Worm (Caenorhabditis elegans) whole organism, L1 larva: ENCODE measurements around the gene dct-17.
A peak's percentile ranks its signal among the peaks of the same experiment; 100 is the strongest.

Source experiments
- C04F5.9 ChIP-seq: sonication (generic microtip); optimal IDR thresholded peaks from 2 replicates; lab custom pipeline; 2016; ENCODE audit warnings: missing genetic modification characterization, missing compliant biosample characterization
- C16A3.4 ChIP-seq: fragments of 150-350 bp; optimal IDR thresholded peaks from 2 replicates; lab custom pipeline; 2014; ENCODE audit warnings: missing biosample characterization, missing genetic modification characterization
- C34B4.2 ChIP-seq: sonication (generic microtip); optimal IDR thresholded peaks from 2 replicates; lab custom pipeline; 2017; ENCODE audit warnings: mild to moderate bottlenecking, missing genetic modification characterization, missing compliant biosample characterization
- F16B12.6 ChIP-seq: fragments of 150-350 bp; optimal IDR thresholded peaks from 2 replicates; lab custom pipeline; 2014; ENCODE audit warnings: missing biosample characterization, missing genetic modification characterization
- Y116A8C.19 ChIP-seq: sonication (generic microtip); optimal IDR thresholded peaks from 2 replicates; lab custom pipeline; 2016; ENCODE audit warnings: missing compliant biosample characterization, missing genetic modification characterization, borderline replicate concordance
- aha-1 ChIP-seq: fragments of 150-350 bp; optimal IDR thresholded peaks from 2 replicates; lab custom pipeline; 2014; ENCODE audit warnings: missing biosample characterization, missing genetic modification characterization
- alr-1 ChIP-seq: fragments of 200-800 bp; sonication (Bioruptor generic); optimal IDR thresholded peaks from 2 replicates; lab custom pipeline; 2018; ENCODE audit warnings: borderline replicate concordance, mild to moderate bottlenecking, missing genetic modification characterization, missing compliant biosample characterization
- ceh-8 ChIP-seq: fragments of 200-800 bp; sonication (Bioruptor generic); optimal IDR thresholded peaks from 2 replicates; lab custom pipeline; 2018; ENCODE audit warnings: mild to moderate bottlenecking, missing genetic modification characterization, moderate library complexity, missing compliant biosample characterization
- ceh-82 ChIP-seq, 3 experiments: fragments of 150-350 bp in 1 of 3; sonication (generic microtip) in 2 of 3; optimal IDR thresholded peaks; 2 replicates each; lab custom pipeline; 2014 to 2017; ENCODE audit warnings: missing biosample characterization in 3 of 3, missing genetic modification characterization in 3 of 3
- ceh-88 ChIP-seq: fragments of 200-800 bp; sonication (Bioruptor generic); IDR thresholded peaks from 2 replicates; pipeline ENCODE4 v1.3.6; 2022; ENCODE audit warnings: missing genetic modification characterization, missing compliant biosample characterization
- ceh-90 ChIP-seq: sonication (generic microtip); optimal IDR thresholded peaks from 2 replicates; lab custom pipeline; 2016; ENCODE audit warnings: missing genetic modification characterization, missing compliant biosample characterization
- ces-1 ChIP-seq: fragments of 150-350 bp; optimal IDR thresholded peaks from 2 replicates; lab custom pipeline; 2014; ENCODE audit warnings: missing biosample characterization, missing genetic modification reagents, missing genetic modification characterization
- dsc-1 ChIP-seq: sonication (generic microtip); optimal IDR thresholded peaks from 2 replicates; lab custom pipeline; 2016; ENCODE audit warnings: mild to moderate bottlenecking, missing genetic modification characterization, missing compliant biosample characterization
- efl-1 ChIP-seq, 4 experiments: fragments of 150-350 bp; optimal IDR thresholded peaks in 3 of 4; peaks in 1 of 4; 1 replicate in 1 of 4; 2 replicates in 3 of 4; lab custom pipeline; 2014; ENCODE audit warnings: missing biosample characterization in 2 of 4, missing genetic modification characterization in 2 of 4, missing genetic modification reagents in 2 of 4
- efl-3 ChIP-seq: fragments of 200-800 bp; sonication (Bioruptor generic); optimal IDR thresholded peaks from 2 replicates; lab custom pipeline; 2018; ENCODE audit warnings: mild to moderate bottlenecking, missing genetic modification characterization, missing compliant biosample characterization
- egl-13 ChIP-seq: sonication (generic microtip); optimal IDR thresholded peaks from 2 replicates; lab custom pipeline; 2016; ENCODE audit warnings: missing genotype, missing genetic modification reagents, missing genetic modification characterization, missing compliant biosample characterization
- egl-27 ChIP-seq, 2 experiments: fragments of 150-350 bp in 1 of 2; sonication (generic microtip); optimal IDR thresholded peaks; 3 replicates each; lab custom pipeline; 2017 to 2018; ENCODE audit warnings: missing biosample characterization in 2 of 2, missing genetic modification characterization in 2 of 2, missing genetic modification reagents in 2 of 2
- elt-3 ChIP-seq, 6 experiments: fragments of 150-350 bp in 1 of 6; sonication (generic microtip); optimal IDR thresholded peaks; 2 replicates each; lab custom pipeline; 2017 to 2018; ENCODE audit warnings: missing biosample characterization in 6 of 6, missing genetic modification characterization in 6 of 6, inconsistent platforms in 1 of 6
- fkh-10 ChIP-seq: sonication (generic microtip); optimal IDR thresholded peaks from 2 replicates; lab custom pipeline; 2017; ENCODE audit warnings: missing biosample characterization, missing genetic modification reagents, missing genetic modification characterization
- fkh-4 ChIP-seq: sonication (generic microtip); optimal IDR thresholded peaks from 2 replicates; lab custom pipeline; 2016; ENCODE audit warnings: missing compliant biosample characterization, missing genetic modification characterization, borderline replicate concordance
- fkh-8 ChIP-seq: sonication (generic microtip); optimal IDR thresholded peaks from 2 replicates; lab custom pipeline; 2016; ENCODE audit warnings: mild to moderate bottlenecking, missing genetic modification characterization, missing compliant biosample characterization
- hlh-17 ChIP-seq: fragments of 200-800 bp; sonication (Bioruptor generic); optimal IDR thresholded peaks from 2 replicates; lab custom pipeline; 2018; ENCODE audit warnings: missing genetic modification characterization, mild to moderate bottlenecking, missing compliant biosample characterization, moderate library complexity, borderline replicate concordance
- isw-1 ChIP-seq: fragments of 200-800 bp; sonication (Bioruptor generic); IDR thresholded peaks from 2 replicates; pipeline ENCODE4 v1.3.6; 2022; ENCODE audit warnings: missing genetic modification characterization, missing compliant biosample characterization
- lin-14 ChIP-seq: fragments of 200-800 bp; sonication (Bioruptor generic); optimal IDR thresholded peaks from 2 replicates; lab custom pipeline; 2018; ENCODE audit warnings: mild to moderate bottlenecking, missing genetic modification characterization, moderate library complexity, missing compliant biosample characterization
- lin-35 ChIP-seq, 2 experiments: fragments of 150-350 bp; optimal IDR thresholded peaks; 2 replicates each; lab custom pipeline; 2014; ENCODE audit warnings: missing biosample characterization in 2 of 2, missing genetic modification characterization in 2 of 2, missing genetic modification reagents in 2 of 2
- lin-39 ChIP-seq: fragments of 150-350 bp; optimal IDR thresholded peaks from 2 replicates; lab custom pipeline; 2014; ENCODE audit warnings: missing biosample characterization, missing genetic modification reagents, missing genetic modification characterization
- lir-3 ChIP-seq: sonication (generic microtip); optimal IDR thresholded peaks from 2 replicates; lab custom pipeline; 2016; ENCODE audit warnings: mild to moderate bottlenecking, missing genetic modification characterization, moderate library complexity, missing compliant biosample characterization; ENCODE audit not compliant: poor library complexity
- lsy-2 ChIP-seq, 2 experiments: fragments of 150-350 bp; optimal IDR thresholded peaks; 2 replicates each; lab custom pipeline; 2014; ENCODE audit warnings: missing biosample characterization in 2 of 2, missing genetic modification characterization in 2 of 2
- mab-9 ChIP-seq: fragments of 200-800 bp; sonication (Bioruptor generic); IDR thresholded peaks from 2 replicates; pipeline ENCODE4 v1.3.6; 2022; ENCODE audit warnings: missing genetic modification reagents, missing genetic modification characterization, missing compliant biosample characterization
- mep-1 ChIP-seq: fragments of 150-350 bp; optimal IDR thresholded peaks from 2 replicates; lab custom pipeline; 2014; ENCODE audit warnings: missing biosample characterization, missing genetic modification characterization
- nhr-19 ChIP-seq: fragments of 200-800 bp; sonication (Bioruptor generic); conservative IDR thresholded peaks from 2 replicates; pipeline ENCODE4 v1.3.6; 2022; ENCODE audit warnings: missing genetic modification characterization, missing compliant biosample characterization
- nhr-28 ChIP-seq: fragments of 150-350 bp; optimal IDR thresholded peaks from 2 replicates; lab custom pipeline; 2014; ENCODE audit warnings: missing biosample characterization, missing genetic modification characterization
- nhr-47 ChIP-seq: sonication (generic microtip); optimal IDR thresholded peaks from 2 replicates; lab custom pipeline; 2016; ENCODE audit warnings: mild to moderate bottlenecking, missing genetic modification characterization, moderate library complexity, missing compliant biosample characterization
- nhr-71 ChIP-seq: sonication (generic microtip); optimal IDR thresholded peaks from 2 replicates; lab custom pipeline; 2016; ENCODE audit warnings: mild to moderate bottlenecking, missing genetic modification characterization, moderate library complexity, missing compliant biosample characterization
- nhr-77 ChIP-seq: fragments of 150-350 bp; optimal IDR thresholded peaks from 2 replicates; lab custom pipeline; 2014; ENCODE audit warnings: missing biosample characterization, missing genetic modification characterization
- nhr-90 ChIP-seq: sonication (generic microtip); optimal IDR thresholded peaks from 2 replicates; lab custom pipeline; 2016; ENCODE audit warnings: mild to moderate bottlenecking, missing genetic modification characterization, missing compliant biosample characterization; ENCODE audit not compliant: poor library complexity
- pag-3 ChIP-seq: sonication (generic microtip); optimal IDR thresholded peaks from 2 replicates; lab custom pipeline; 2017; ENCODE audit warnings: missing genetic modification characterization, mild to moderate bottlenecking, missing compliant biosample characterization, antibody characterized with exemption, borderline replicate concordance; ENCODE audit not compliant: insufficient read depth
- pax-3 ChIP-seq: fragments of 200-800 bp; sonication (Bioruptor generic); optimal IDR thresholded peaks from 2 replicates; lab custom pipeline; 2018; ENCODE audit warnings: mild to moderate bottlenecking, missing genetic modification characterization, moderate library complexity, missing compliant biosample characterization
- snpc-4 ChIP-seq: fragments of 150-350 bp; optimal IDR thresholded peaks from 2 replicates; lab custom pipeline; 2014; ENCODE audit warnings: missing biosample characterization, missing genetic modification characterization
- sptf-1 ChIP-seq: fragments of 150-350 bp; optimal IDR thresholded peaks from 2 replicates; lab custom pipeline; 2014; ENCODE audit warnings: missing biosample characterization, missing genetic modification characterization
- sup-37 ChIP-seq: fragments of 200-800 bp; sonication (Bioruptor generic); optimal IDR thresholded peaks from 2 replicates; lab custom pipeline; 2018; ENCODE audit warnings: mild to moderate bottlenecking, missing genetic modification characterization, missing compliant biosample characterization
- unc-30 ChIP-seq: sonication (generic microtip); optimal IDR thresholded peaks from 2 replicates; lab custom pipeline; 2017; ENCODE audit warnings: missing biosample characterization, missing genetic modification characterization
- unc-62 ChIP-seq: fragments of 150-350 bp; optimal IDR thresholded peaks from 2 replicates; lab custom pipeline; 2014; ENCODE audit warnings: missing biosample characterization, missing genetic modification reagents, missing genetic modification characterization
- unc-86 ChIP-seq: sonication (generic microtip); optimal IDR thresholded peaks from 2 replicates; lab custom pipeline; 2016; ENCODE audit warnings: missing genetic modification characterization, missing compliant biosample characterization
- vab-15 ChIP-seq: sonication (generic microtip); optimal IDR thresholded peaks from 2 replicates; lab custom pipeline; 2017; ENCODE audit warnings: missing genotype, mild to moderate bottlenecking, missing genetic modification characterization, missing compliant biosample characterization
- xbp-1 ChIP-seq: sonication (generic microtip); optimal IDR thresholded peaks from 2 replicates; lab custom pipeline; 2016; ENCODE audit warnings: missing genetic modification characterization, missing compliant biosample characterization
- ztf-11 ChIP-seq, 2 experiments: sonication (generic microtip); optimal IDR thresholded peaks; 2 replicates each; lab custom pipeline; 2016 to 2017; ENCODE audit warnings: missing genetic modification characterization in 2 of 2, missing biosample characterization in 1 of 2, missing compliant biosample characterization in 1 of 2

The dct-17 gene

DNA sequence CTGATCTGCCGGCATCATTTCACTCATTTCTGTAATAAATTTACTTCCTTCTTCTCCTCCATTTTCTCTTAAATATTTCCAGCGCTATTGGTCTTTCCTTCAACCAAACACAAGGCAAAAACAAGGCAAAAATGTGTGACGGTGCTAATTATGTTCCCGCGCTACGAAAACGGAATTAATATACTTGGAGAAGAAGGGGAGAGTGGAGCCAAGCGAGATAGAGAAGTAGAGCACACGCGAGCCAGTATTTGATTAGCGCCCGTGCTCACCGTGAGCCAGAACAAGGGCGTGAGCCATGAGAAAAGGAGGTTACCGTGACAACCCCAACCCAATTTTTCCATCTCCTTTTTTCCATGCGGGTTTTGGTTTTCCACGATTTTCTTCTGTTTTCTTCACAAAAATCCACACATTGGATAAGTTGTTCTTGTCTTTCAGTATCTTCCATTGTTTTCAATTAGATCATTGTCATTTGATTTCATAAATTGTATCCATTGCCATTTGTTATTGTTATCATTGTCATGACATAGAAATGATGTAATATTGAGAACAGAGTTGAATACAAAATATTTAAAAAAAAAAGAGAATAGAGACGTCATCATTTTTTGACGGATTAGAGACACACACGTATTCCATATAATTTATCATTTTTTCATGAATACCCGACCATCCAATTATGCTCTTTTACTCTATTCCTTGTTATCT lies 32.0 kb upstream of the dct-17 start, which contains the start of gene F20G2.6:
Gene F20G2.6, plus strand, starts transcription at position 652 of the 702 bp plus-strand sequence.
- TF ChIP-seq fkh-10 (GFP tag; lab: Kevin White, UChicago) (no peak), efl-1 (optimal IDR thresholded peaks at IDR 0.05; lab: Kevin White, UChicago) (no peak), efl-1 (GFP tag; optimal IDR thresholded peaks at IDR 0.05 in 1 of 2; lab: Kevin White, UChicago) (peak in 1 of 2 experiments; percentile 1), dsc-1 (tag; lab: Kevin White, UChicago) (peak; percentile 56), nhr-19 (no peak), ces-1 (GFP tag; lab: Kevin White, UChicago) (no peak), pax-3 (tag; lab: Kevin White, UChicago) (peak; percentile 36), fkh-8 (tag; lab: Kevin White, UChicago) (peak; percentile 63), hlh-17 (GFP tag; lab: Kevin White, UChicago) (no peak)

DNA sequence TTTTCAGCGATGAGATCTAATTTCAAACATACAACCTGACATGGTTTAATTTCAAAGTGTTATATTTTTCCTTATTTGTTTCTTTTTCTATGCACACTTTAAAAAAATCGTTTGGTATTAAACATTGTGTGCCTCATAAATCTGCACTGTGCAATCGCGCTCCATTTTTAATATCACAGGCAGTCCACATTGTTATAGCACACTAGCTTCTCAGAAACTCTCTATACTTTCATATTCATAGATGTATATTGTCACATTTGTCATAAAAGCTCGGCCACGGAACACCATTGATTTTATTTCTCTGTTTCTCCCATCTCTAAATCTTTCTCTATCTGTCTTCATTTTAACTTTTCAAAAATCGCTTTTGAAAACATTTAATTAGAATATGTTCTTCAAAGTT lies 26.8 kb upstream of the dct-17 start:
- TF ChIP-seq sptf-1 (tag; lab: Kevin White, UChicago) (no peak), Y116A8C.19 (tag; lab: Kevin White, UChicago) (no peak), lir-3 (tag; lab: Kevin White, UChicago) (peak; percentile 28), lin-35 (GFP tag; optimal IDR thresholded peaks at IDR 0.05; lab: Kevin White, UChicago) (peak in 1 of 2 experiments; percentile 48), unc-30 (tag; lab: Kevin White, UChicago) (no peak), xbp-1 (tag; lab: Kevin White, UChicago) (no peak), snpc-4 (tag; lab: Kevin White, UChicago) (no peak), lin-39 (tag; lab: Kevin White, UChicago) (no peak), ceh-88 (GFP tag; lab: Robert Waterston, UW) (no peak), nhr-77 (tag; lab: Kevin White, UChicago) (no peak), nhr-71 (peak; percentile 16), pax-3 (tag; lab: Kevin White, UChicago) (no peak), sup-37 (GFP tag; lab: Kevin White, UChicago) (no peak), ceh-90 (no peak), lsy-2 (tag; optimal IDR thresholded peaks at IDR 0.05; lab: Kevin White, UChicago) (peak in 1 of 2 experiments; percentile 46), C04F5.9 (tag; lab: Kevin White, UChicago) (no peak), isw-1 (GFP tag; lab: Robert Waterston, UW) (no peak), nhr-28 (no peak), pag-3 (tag; lab: Kevin White, UChicago) (no peak), egl-13 (tag; lab: Kevin White, UChicago) (no peak), efl-3 (no peak), ceh-82 (tag; optimal IDR thresholded peaks at IDR 0.05; lab: Kevin White, UChicago) (peak in 1 of 3 experiments; percentile 15), ztf-11 (tag; optimal IDR thresholded peaks at IDR 0.05; lab: Kevin White, UChicago) (no peak), vab-15 (tag; lab: Kevin White, UChicago) (no peak), unc-86 (no peak), unc-62 (GFP tag; lab: Kevin White, UChicago) (no peak), aha-1 (no peak), nhr-47 (no peak), ceh-8 (no peak), egl-27 (tag; optimal IDR thresholded peaks at IDR 0.05; lab: Kevin White, UChicago) (no peak), mep-1 (tag; lab: Kevin White, UChicago) (peak; percentile 34), lin-14 (GFP tag; lab: Kevin White, UChicago) (peak; percentile 73), F16B12.6 (tag; lab: Kevin White, UChicago) (no peak), fkh-8 (tag; lab: Kevin White, UChicago) (peak; percentile 80), mab-9 (GFP tag; lab: Robert Waterston, UW) (no peak), C16A3.4 (tag; lab: Kevin White, UChicago) (no peak), C34B4.2 (tag; lab: Kevin White, UChicago) (no peak), alr-1 (no peak), fkh-4 (tag; lab: Kevin White, UChicago) (no peak), elt-3 (tag; optimal IDR thresholded peaks at IDR 0.05; lab: Kevin White, UChicago) (no peak), efl-1 (optimal IDR thresholded peaks at IDR 0.05; lab: Kevin White, UChicago) (peak; percentile 25 to 29), efl-1 (GFP tag; optimal IDR thresholded peaks at IDR 0.05 in 1 of 2; lab: Kevin White, UChicago) (peak in 1 of 2 experiments; percentile 46), nhr-90 (tag; lab: Kevin White, UChicago) (no peak)
